Fruit fly (Drosophila melanogaster) whole organism, pupa: ENCODE data around the gene dsb.

Source experiments
- CG10348 ChIP-seq: fragments of 200-800 bp; sonication (Bioruptor generic); IDR thresholded peaks from 2 replicates; pipeline ENCODE4 v1.3.6; 2022; ENCODE audit warnings: missing biosample characterization, missing genetic modification characterization
- CG13204 ChIP-seq: fragments of 200-800 bp; sonication (Bioruptor generic); optimal IDR thresholded peaks from 2 replicates; lab custom pipeline; 2018; ENCODE audit warnings: missing biosample characterization, mild to moderate bottlenecking, missing genetic modification characterization, moderate library complexity
- CG15710 ChIP-seq: fragments of 200-800 bp; sonication (Bioruptor generic); optimal IDR thresholded peaks from 2 replicates; lab custom pipeline; 2018; ENCODE audit warnings: missing biosample characterization, mild to moderate bottlenecking, missing genetic modification characterization, moderate library complexity
- CG17806 ChIP-seq: fragments of 200-800 bp; sonication (Bioruptor generic); optimal IDR thresholded peaks from 2 replicates; lab custom pipeline; 2018; ENCODE audit warnings: missing biosample characterization, mild to moderate bottlenecking, missing genetic modification characterization, moderate library complexity
- CG32121 ChIP-seq: fragments of 200-800 bp; sonication (Bioruptor generic); IDR thresholded peaks from 2 replicates; pipeline ENCODE4 v1.3.6; 2022; ENCODE audit warnings: missing biosample characterization, missing genetic modification characterization
- CG4496 ChIP-seq: fragments of 200-800 bp; sonication (Bioruptor generic); IDR thresholded peaks from 3 replicates; pipeline ENCODE4 v1.3.6; 2022; ENCODE audit warnings: missing biosample characterization, missing genetic modification characterization
- CG9948 ChIP-seq: fragments of 200-800 bp; sonication (Bioruptor generic); optimal IDR thresholded peaks from 2 replicates; lab custom pipeline; 2018; ENCODE audit warnings: missing biosample characterization, mild to moderate bottlenecking, missing genetic modification characterization, moderate library complexity
- D1 ChIP-seq: fragments of 200-800 bp; sonication (Bioruptor generic); optimal IDR thresholded peaks from 2 replicates; lab custom pipeline; 2018; ENCODE audit warnings: missing biosample characterization, mild to moderate bottlenecking, missing genetic modification characterization, moderate library complexity
- EcR ChIP-seq: fragments of 200-800 bp; sonication (Bioruptor generic); optimal IDR thresholded peaks from 3 replicates; lab custom pipeline; 2019; ENCODE audit warnings: missing biosample characterization, missing genetic modification characterization, mild to moderate bottlenecking, moderate library complexity, missing genetic modification reagents
- Pif1A ChIP-seq: fragments of 200-800 bp; sonication (Bioruptor generic); optimal IDR thresholded peaks from 3 replicates; lab custom pipeline; 2016; ENCODE audit warnings: missing biosample characterization, missing genetic modification characterization
- Snoo ChIP-seq: fragments of 200-800 bp; sonication (Bioruptor generic); optimal IDR thresholded peaks from 3 replicates; lab custom pipeline; 2017; ENCODE audit warnings: missing biosample characterization, mild to moderate bottlenecking, missing genetic modification characterization, inconsistent platforms
- gl ChIP-seq: fragments of 200-800 bp; sonication (Bioruptor generic); optimal IDR thresholded peaks from 2 replicates; lab custom pipeline; 2018; ENCODE audit warnings: missing biosample characterization, mild to moderate bottlenecking, missing genetic modification characterization
- rn ChIP-seq: fragments of 200-800 bp; sonication (Bioruptor generic); IDR thresholded peaks from 2 replicates; pipeline ENCODE4 v1.3.6; 2022; ENCODE audit warnings: missing biosample characterization, missing genetic modification characterization

dm6 chr3L:1897709-1898108 lies 12.3 kb downstream of the dsb start:
- TF ChIP-seq Pif1A (GFP tag; lab: Kevin White, UChicago), result no peak
- TF ChIP-seq rn (GFP tag; lab: Robert Waterston, UW), result no peak
- TF ChIP-seq D1, result no peak
- no peak for TF ChIP-seq EcR (GFP tag; lab: Kevin White, UChicago)
- no peak for TF ChIP-seq CG15710
- no peak for TF ChIP-seq CG13204
- TF ChIP-seq CG4496 (GFP tag; lab: Robert Waterston, UW), result no peak
- TF ChIP-seq CG9948 (tag; lab: Kevin White, UChicago), result no peak
- TF ChIP-seq CG32121 (GFP tag; lab: Robert Waterston, UW), result no peak
- TF ChIP-seq Snoo (tag; lab: Kevin White, UChicago), result no peak
- TF ChIP-seq CG17806 (tag; lab: Kevin White, UChicago), result no peak
- no peak for TF ChIP-seq gl (tag; lab: Kevin White, UChicago)
- no peak for TF ChIP-seq CG10348 (GFP tag; lab: Robert Waterston, UW)
